Worm (Caenorhabditis elegans) whole organism, dauer: ENCODE data around the gene lips-17.

ENCODE experiments used
- unc-62 ChIP-seq: sonication (generic microtip); optimal IDR thresholded peaks from 2 replicates; lab custom pipeline; 2017; ENCODE audit warnings: missing biosample characterization, missing genetic modification reagents, missing genetic modification characterization

The lips-17 gene

ce11 chrII:7639036-7639435 lies 31.0 kb downstream of the lips-17 start:
- no peak for TF ChIP-seq unc-62 (GFP tag; lab: Kevin White, UChicago)

DNA sequence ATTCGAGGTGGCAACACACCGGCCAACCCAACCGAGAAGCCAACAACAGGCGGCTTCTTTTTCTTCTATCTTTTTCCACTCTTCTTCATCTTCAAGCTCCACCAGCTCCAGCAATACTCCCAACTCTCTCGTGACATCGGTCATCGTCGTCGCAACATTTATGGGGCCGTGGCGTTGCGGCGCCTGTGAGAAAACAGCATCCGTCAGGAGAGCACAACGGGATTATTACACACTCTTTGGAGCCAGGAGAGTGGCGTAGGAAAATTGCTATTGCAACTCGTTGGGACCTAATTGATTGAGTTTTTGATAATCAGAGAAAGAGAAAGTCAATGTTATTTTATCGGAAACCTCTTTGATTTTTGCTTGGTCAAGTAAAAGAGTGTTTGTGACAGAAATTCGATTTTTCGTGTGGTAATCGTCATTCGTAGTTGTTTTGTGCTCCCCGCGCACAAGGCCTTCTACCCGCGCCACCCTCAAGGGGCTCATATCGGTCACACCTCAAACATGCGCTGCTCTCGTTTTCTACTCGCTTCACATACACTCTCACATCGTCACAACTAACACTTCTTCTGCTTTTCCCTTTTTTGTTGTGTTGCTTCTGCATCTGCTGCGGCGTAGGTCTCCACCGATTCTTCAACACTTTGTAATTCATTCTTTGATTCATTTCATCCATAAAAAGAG lies 32.2 kb downstream of the lips-17 start:
- TF ChIP-seq unc-62 (GFP tag; lab: Kevin White, UChicago) = no peak

DNA sequence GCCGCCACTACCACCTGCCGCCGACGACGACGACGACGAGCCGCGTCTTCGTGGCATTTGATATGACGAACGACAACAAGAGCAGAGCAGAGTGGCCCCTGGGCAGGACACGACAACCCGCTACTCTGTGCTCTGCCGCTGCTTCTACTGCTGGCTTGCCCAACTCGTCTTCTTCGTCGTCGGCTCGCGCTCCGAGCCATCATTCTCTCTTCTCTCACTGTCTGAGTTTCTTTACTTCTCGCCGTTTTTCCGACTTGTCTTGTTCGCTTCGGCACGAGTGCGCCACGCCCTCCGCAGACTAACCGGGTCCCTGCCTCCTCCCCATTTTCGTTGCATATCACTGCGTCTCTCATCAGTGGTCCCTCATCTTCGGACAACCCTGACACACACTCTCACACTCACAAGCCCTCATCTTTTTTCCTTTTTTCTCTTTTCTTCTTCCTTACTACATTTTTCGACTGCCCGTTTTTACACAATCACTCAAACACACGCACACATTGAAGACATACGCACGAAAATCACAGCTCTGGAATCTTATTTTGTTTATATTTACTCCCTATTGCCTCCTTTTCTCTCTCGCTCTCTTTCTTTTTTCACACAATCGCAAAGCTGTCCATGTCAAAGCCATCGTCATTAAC lies 34.1 kb downstream of the lips-17 start:
- no peak for TF ChIP-seq unc-62 (GFP tag; lab: Kevin White, UChicago)

- TF ChIP-seq unc-62 (GFP tag; lab: Kevin White, UChicago) = no peak
Observed at ce11 chrII:7643214-7643613, 35.2 kb downstream of the lips-17 start.

DNA sequence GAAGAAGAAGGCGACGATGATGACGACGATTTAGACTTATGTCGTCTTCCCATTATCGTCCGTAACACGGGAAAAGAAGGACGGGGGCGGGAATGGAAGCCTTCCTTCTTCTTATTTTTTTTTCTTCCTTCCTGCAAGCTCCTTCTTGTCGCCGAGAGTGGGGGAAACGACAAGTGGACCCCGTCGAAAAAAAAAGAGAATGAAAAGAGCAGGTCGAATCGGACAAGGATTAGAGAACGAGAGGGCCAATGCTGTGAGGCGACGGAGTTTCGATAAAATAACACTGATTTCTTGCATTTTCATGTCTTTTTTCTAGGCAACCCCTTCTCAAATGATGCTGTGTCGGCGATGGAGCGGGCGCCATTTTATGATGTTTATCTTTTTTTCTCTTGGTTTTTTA lies 43.1 kb downstream of the lips-17 start, which contains the start of gene pde-4:
TSS of gene pde-4 (minus strand) at position 76 of the 400 bp plus-strand sequence.
- no peak for TF ChIP-seq unc-62 (GFP tag; lab: Kevin White, UChicago)
